Worm (Caenorhabditis elegans) whole organism, L1 larva: ENCODE measurements around the gene ZC21.8.
A peak's percentile ranks its signal among the peaks of the same experiment; 100 is the strongest.

ENCODE experiments used
- C04F5.9 ChIP-seq: sonication (generic microtip); optimal IDR thresholded peaks from 2 replicates; lab custom pipeline; 2016; ENCODE audit warnings: missing genetic modification characterization, missing compliant biosample characterization
- Y116A8C.19 ChIP-seq: sonication (generic microtip); optimal IDR thresholded peaks from 2 replicates; lab custom pipeline; 2016; ENCODE audit warnings: missing compliant biosample characterization, missing genetic modification characterization, borderline replicate concordance
- alr-1 ChIP-seq: fragments of 200-800 bp; sonication (Bioruptor generic); optimal IDR thresholded peaks from 2 replicates; lab custom pipeline; 2018; ENCODE audit warnings: borderline replicate concordance, mild to moderate bottlenecking, missing genetic modification characterization, missing compliant biosample characterization
- blmp-1 ChIP-seq: fragments of 150-350 bp; optimal IDR thresholded peaks from 2 replicates; lab custom pipeline; 2014; ENCODE audit warnings: missing biosample characterization, missing genetic modification characterization
- ceh-88 ChIP-seq: fragments of 200-800 bp; sonication (Bioruptor generic); IDR thresholded peaks from 2 replicates; pipeline ENCODE4 v1.3.6; 2022; ENCODE audit warnings: missing genetic modification characterization, missing compliant biosample characterization
- efl-1 ChIP-seq, 4 experiments: fragments of 150-350 bp; optimal IDR thresholded peaks in 3 of 4; peaks in 1 of 4; 1 replicate in 1 of 4; 2 replicates in 3 of 4; lab custom pipeline; 2014; ENCODE audit warnings: missing biosample characterization in 2 of 4, missing genetic modification characterization in 2 of 4, missing genetic modification reagents in 2 of 4
- egl-13 ChIP-seq: sonication (generic microtip); optimal IDR thresholded peaks from 2 replicates; lab custom pipeline; 2016; ENCODE audit warnings: missing genotype, missing genetic modification reagents, missing genetic modification characterization, missing compliant biosample characterization
- egl-27 ChIP-seq, 2 experiments: fragments of 150-350 bp in 1 of 2; sonication (generic microtip); optimal IDR thresholded peaks; 3 replicates each; lab custom pipeline; 2017 to 2018; ENCODE audit warnings: missing biosample characterization in 2 of 2, missing genetic modification characterization in 2 of 2, missing genetic modification reagents in 2 of 2
- elt-2 ChIP-seq: sonication (generic microtip); optimal IDR thresholded peaks from 2 replicates; lab custom pipeline; 2016; ENCODE audit warnings: missing genetic modification characterization, mild to moderate bottlenecking, inconsistent platforms, missing compliant biosample characterization, missing genetic modification reagents
- elt-3 ChIP-seq, 6 experiments: fragments of 150-350 bp in 1 of 6; sonication (generic microtip); optimal IDR thresholded peaks; 2 replicates each; lab custom pipeline; 2017 to 2018; ENCODE audit warnings: missing biosample characterization in 6 of 6, missing genetic modification characterization in 6 of 6, inconsistent platforms in 1 of 6
- irx-1 ChIP-seq: sonication (generic microtip); optimal IDR thresholded peaks from 2 replicates; lab custom pipeline; 2016; ENCODE audit warnings: missing genetic modification characterization, missing compliant biosample characterization
- jun-1 ChIP-seq: fragments of 150-350 bp; optimal IDR thresholded peaks from 2 replicates; lab custom pipeline; 2014; ENCODE audit warnings: missing biosample characterization, missing genetic modification reagents, missing genetic modification characterization
- lin-15B ChIP-seq: fragments of 150-350 bp; sonication (generic microtip); optimal IDR thresholded peaks from 3 replicates; lab custom pipeline; 2014; ENCODE audit warnings: missing biosample characterization, missing genetic modification characterization
- lin-35 ChIP-seq, 2 experiments: fragments of 150-350 bp; optimal IDR thresholded peaks; 2 replicates each; lab custom pipeline; 2014; ENCODE audit warnings: missing biosample characterization in 2 of 2, missing genetic modification characterization in 2 of 2, missing genetic modification reagents in 2 of 2
- lsy-2 ChIP-seq, 2 experiments: fragments of 150-350 bp; optimal IDR thresholded peaks; 2 replicates each; lab custom pipeline; 2014; ENCODE audit warnings: missing biosample characterization in 2 of 2, missing genetic modification characterization in 2 of 2
- mab-9 ChIP-seq: fragments of 200-800 bp; sonication (Bioruptor generic); IDR thresholded peaks from 2 replicates; pipeline ENCODE4 v1.3.6; 2022; ENCODE audit warnings: missing genetic modification reagents, missing genetic modification characterization, missing compliant biosample characterization
- mef-2 ChIP-seq: fragments of 150-350 bp; optimal IDR thresholded peaks from 2 replicates; lab custom pipeline; 2014; ENCODE audit warnings: missing biosample characterization, missing genetic modification characterization
- mep-1 ChIP-seq: fragments of 150-350 bp; optimal IDR thresholded peaks from 2 replicates; lab custom pipeline; 2014; ENCODE audit warnings: missing biosample characterization, missing genetic modification characterization
- nhr-11 ChIP-seq: fragments of 150-350 bp; optimal IDR thresholded peaks from 2 replicates; lab custom pipeline; 2014; ENCODE audit warnings: missing biosample characterization, missing genetic modification characterization
- nhr-12 ChIP-seq: sonication (generic microtip); optimal IDR thresholded peaks from 2 replicates; lab custom pipeline; 2017; ENCODE audit warnings: missing biosample characterization, missing genetic modification characterization
- nhr-19 ChIP-seq: fragments of 200-800 bp; sonication (Bioruptor generic); conservative IDR thresholded peaks from 2 replicates; pipeline ENCODE4 v1.3.6; 2022; ENCODE audit warnings: missing genetic modification characterization, missing compliant biosample characterization
- nhr-20 ChIP-seq: sonication (generic microtip); optimal IDR thresholded peaks from 2 replicates; lab custom pipeline; 2016; ENCODE audit warnings: mild to moderate bottlenecking, missing genetic modification characterization, missing compliant biosample characterization
- nhr-71 ChIP-seq: sonication (generic microtip); optimal IDR thresholded peaks from 2 replicates; lab custom pipeline; 2016; ENCODE audit warnings: mild to moderate bottlenecking, missing genetic modification characterization, moderate library complexity, missing compliant biosample characterization
- nhr-77 ChIP-seq: fragments of 150-350 bp; optimal IDR thresholded peaks from 2 replicates; lab custom pipeline; 2014; ENCODE audit warnings: missing biosample characterization, missing genetic modification characterization
- nhr-85 ChIP-seq: sonication (generic microtip); peaks from one replicate; lab custom pipeline; 2016; ENCODE audit warnings: missing genetic modification characterization, inconsistent platforms, missing compliant biosample characterization
- pag-3 ChIP-seq: sonication (generic microtip); optimal IDR thresholded peaks from 2 replicates; lab custom pipeline; 2017; ENCODE audit warnings: missing genetic modification characterization, mild to moderate bottlenecking, missing compliant biosample characterization, antibody characterized with exemption, borderline replicate concordance; ENCODE audit not compliant: insufficient read depth
- pax-3 ChIP-seq: fragments of 200-800 bp; sonication (Bioruptor generic); optimal IDR thresholded peaks from 2 replicates; lab custom pipeline; 2018; ENCODE audit warnings: mild to moderate bottlenecking, missing genetic modification characterization, moderate library complexity, missing compliant biosample characterization
- pqm-1 ChIP-seq: sonication (generic microtip); optimal IDR thresholded peaks from 3 replicates; lab custom pipeline; 2017; ENCODE audit warnings: missing biosample characterization, missing genetic modification characterization
- skn-1 ChIP-seq: fragments of 150-350 bp; optimal IDR thresholded peaks from 2 replicates; lab custom pipeline; 2014; ENCODE audit warnings: missing biosample characterization, missing genetic modification characterization
- snpc-4 ChIP-seq: fragments of 150-350 bp; optimal IDR thresholded peaks from 2 replicates; lab custom pipeline; 2014; ENCODE audit warnings: missing biosample characterization, missing genetic modification characterization
- sox-4 ChIP-seq: sonication (generic microtip); optimal IDR thresholded peaks from 2 replicates; lab custom pipeline; 2016; ENCODE audit warnings: missing genetic modification characterization, missing compliant biosample characterization
- swsn-7 ChIP-seq: sonication (generic microtip); optimal IDR thresholded peaks from 2 replicates; lab custom pipeline; 2016; ENCODE audit warnings: missing genetic modification characterization, missing compliant biosample characterization
- tbx-2 ChIP-seq: sonication (generic microtip); optimal IDR thresholded peaks from 2 replicates; lab custom pipeline; 2016; ENCODE audit warnings: missing genetic modification characterization, missing compliant biosample characterization
- tlp-1 ChIP-seq: fragments of 150-350 bp; optimal IDR thresholded peaks from 2 replicates; lab custom pipeline; 2014; ENCODE audit warnings: missing biosample characterization, missing genetic modification characterization
- unc-30 ChIP-seq: sonication (generic microtip); optimal IDR thresholded peaks from 2 replicates; lab custom pipeline; 2017; ENCODE audit warnings: missing biosample characterization, missing genetic modification characterization
- unc-62 ChIP-seq: fragments of 150-350 bp; optimal IDR thresholded peaks from 2 replicates; lab custom pipeline; 2014; ENCODE audit warnings: missing biosample characterization, missing genetic modification reagents, missing genetic modification characterization
- unc-86 ChIP-seq: sonication (generic microtip); optimal IDR thresholded peaks from 2 replicates; lab custom pipeline; 2016; ENCODE audit warnings: missing genetic modification characterization, missing compliant biosample characterization
- unc-98 ChIP-seq: fragments of 200-800 bp; sonication (Bioruptor generic); IDR thresholded peaks from 2 replicates; pipeline ENCODE4 v1.3.6; 2022; ENCODE audit warnings: missing genetic modification characterization, missing compliant biosample characterization
- vab-15 ChIP-seq: sonication (generic microtip); optimal IDR thresholded peaks from 2 replicates; lab custom pipeline; 2017; ENCODE audit warnings: missing genotype, mild to moderate bottlenecking, missing genetic modification characterization, missing compliant biosample characterization
- xbp-1 ChIP-seq: sonication (generic microtip); optimal IDR thresholded peaks from 2 replicates; lab custom pipeline; 2016; ENCODE audit warnings: missing genetic modification characterization, missing compliant biosample characterization
- zag-1 ChIP-seq: fragments of 150-350 bp; optimal IDR thresholded peaks from 2 replicates; lab custom pipeline; 2014; ENCODE audit warnings: missing biosample characterization, missing genetic modification characterization
- zip-4 ChIP-seq: fragments of 200-800 bp; sonication (Bioruptor generic); optimal IDR thresholded peaks from 2 replicates; lab custom pipeline; 2018; ENCODE audit warnings: mild to moderate bottlenecking, missing genetic modification characterization, moderate library complexity, missing compliant biosample characterization
- ztf-11 ChIP-seq, 2 experiments: sonication (generic microtip); optimal IDR thresholded peaks; 2 replicates each; lab custom pipeline; 2016 to 2017; ENCODE audit warnings: missing genetic modification characterization in 2 of 2, missing biosample characterization in 1 of 2, missing compliant biosample characterization in 1 of 2
- ztf-4 ChIP-seq: fragments of 150-350 bp; optimal IDR thresholded peaks from 2 replicates; lab custom pipeline; 2014; ENCODE audit warnings: missing biosample characterization, missing genetic modification characterization

The ZC21.8 gene

ce11 chrIII:8556836-8557385 lies 37.1 kb upstream of the ZC21.8 start, which contains the start of gene C02D5.2 (continued):
- no peak for TF ChIP-seq nhr-11 (tag; lab: Kevin White, UChicago)
- no peak for TF ChIP-seq nhr-77 (tag; lab: Kevin White, UChicago)
- peak; percentile 22 for TF ChIP-seq tbx-2 (tag; lab: Kevin White, UChicago)
- no peak for TF ChIP-seq egl-27 (tag; optimal IDR thresholded peaks at IDR 0.05; lab: Kevin White, UChicago)
- TF ChIP-seq lsy-2 (tag; optimal IDR thresholded peaks at IDR 0.05; lab: Kevin White, UChicago) = peak; percentile 50 to 71
- no peak for TF ChIP-seq Y116A8C.19 (tag; lab: Kevin White, UChicago)
- no peak for TF ChIP-seq vab-15 (tag; lab: Kevin White, UChicago)
- no peak for TF ChIP-seq alr-1 (tag; lab: Kevin White, UChicago)
- TF ChIP-seq snpc-4 (tag; lab: Kevin White, UChicago) = no peak
- no peak for TF ChIP-seq tlp-1 (tag; lab: Kevin White, UChicago)
- no peak for TF ChIP-seq egl-13 (tag; lab: Kevin White, UChicago)
- TF ChIP-seq nhr-20 (tag; lab: Kevin White, UChicago) = peak; percentile 58
- no peak for TF ChIP-seq pax-3 (tag; lab: Kevin White, UChicago)
- no peak for TF ChIP-seq unc-86 (tag; lab: Kevin White, UChicago)
- TF ChIP-seq ceh-88 (GFP tag; lab: Robert Waterston, UW) = no peak
- peak; percentile 44 for TF ChIP-seq xbp-1 (tag; lab: Kevin White, UChicago)
- TF ChIP-seq ztf-11 (tag; optimal IDR thresholded peaks at IDR 0.05; lab: Kevin White, UChicago) = no peak
- no peak for TF ChIP-seq jun-1 (tag; lab: Kevin White, UChicago)
- TF ChIP-seq lin-15B (tag; lab: Kevin White, UChicago) = no peak
- no peak for TF ChIP-seq mep-1 (tag; lab: Kevin White, UChicago)
- TF ChIP-seq ztf-4 (tag; lab: Kevin White, UChicago) = no peak
- no peak for TF ChIP-seq sox-4
- TF ChIP-seq elt-2 (tag; lab: Kevin White, UChicago) = no peak
- no peak for TF ChIP-seq unc-98

- TF ChIP-seq irx-1 (tag; lab: Kevin White, UChicago) (no peak), blmp-1 (tag; lab: Kevin White, UChicago) (peak; percentile 94)
Observed at ce11 chrIII:8555682-8556081, 35.9 kb upstream of the ZC21.8 start.

ce11 chrIII:8554472-8554871 lies 34.7 kb upstream of the ZC21.8 start, which contains the start of gene gsto-2:
Gene gsto-2 (plus strand): TSS chrIII:8554772.
- TF ChIP-seq efl-1 (optimal IDR thresholded peaks at IDR 0.05; lab: Kevin White, UChicago) = no peak
- no peak for TF ChIP-seq efl-1 (GFP tag; optimal IDR thresholded peaks at IDR 0.05 in 1 of 2; lab: Kevin White, UChicago)
- TF ChIP-seq nhr-19 (GFP tag; lab: Robert Waterston, UW) = no peak
- no peak for TF ChIP-seq zag-1 (tag; lab: Kevin White, UChicago)
- TF ChIP-seq pqm-1 (tag; lab: Kevin White, UChicago) = no peak
- no peak for TF ChIP-seq C04F5.9 (tag; lab: Kevin White, UChicago)
- no peak for TF ChIP-seq zip-4
- no peak for TF ChIP-seq ztf-4 (tag; lab: Kevin White, UChicago)
- no peak for TF ChIP-seq nhr-77 (tag; lab: Kevin White, UChicago)
- TF ChIP-seq elt-3 (tag; optimal IDR thresholded peaks at IDR 0.05; lab: Kevin White, UChicago) = no peak
- no peak for TF ChIP-seq unc-62
- TF ChIP-seq, all 84 proteins: peak for 0

- peak; percentile 22 for TF ChIP-seq nhr-85 (tag; lab: Kevin White, UChicago)
- peak; percentile 2 to 24 for TF ChIP-seq lsy-2 (tag; optimal IDR thresholded peaks at IDR 0.05; lab: Kevin White, UChicago)
- TF ChIP-seq mef-2 (tag; lab: Kevin White, UChicago) = no peak
- peak; percentile 63 for TF ChIP-seq blmp-1 (tag; lab: Kevin White, UChicago)
- peak; percentile 100 for TF ChIP-seq skn-1
- TF ChIP-seq swsn-7 (tag; lab: Kevin White, UChicago) = peak; percentile 2
- no peak for TF ChIP-seq pag-3
- TF ChIP-seq C04F5.9 (tag; lab: Kevin White, UChicago) = no peak
- TF ChIP-seq mep-1 (tag; lab: Kevin White, UChicago) = peak; percentile 36
- no peak for TF ChIP-seq unc-30 (tag; lab: Kevin White, UChicago)
- TF ChIP-seq unc-86 (tag; lab: Kevin White, UChicago) = no peak
- TF ChIP-seq egl-27 (tag; optimal IDR thresholded peaks at IDR 0.05; lab: Kevin White, UChicago) = no peak
- no peak for TF ChIP-seq mab-9 (GFP tag; lab: Robert Waterston, UW)
- peak; percentile 3 for TF ChIP-seq nhr-20 (tag; lab: Kevin White, UChicago)
- TF ChIP-seq nhr-11 (tag; lab: Kevin White, UChicago) = no peak
- TF ChIP-seq nhr-71 (tag; lab: Kevin White, UChicago) = peak; percentile 28
- no peak for TF ChIP-seq nhr-12 (tag; lab: Kevin White, UChicago)
- peak in 1 of 2 experiments; percentile 5 for TF ChIP-seq lin-35 (GFP tag; optimal IDR thresholded peaks at IDR 0.05; lab: Kevin White, UChicago)
- TF ChIP-seq irx-1 (tag; lab: Kevin White, UChicago) = no peak
Observed at ce11 chrIII:8552125-8552524, 32.3 kb upstream of the ZC21.8 start, which contains the start of gene C02D5.4. Gene C02D5.4 (plus strand): TSS chrIII:8552165.
